Worm (Caenorhabditis elegans) whole organism, early embryonic: ENCODE measurements around the gene C08E3.1.

Experiments
- B0310.2 ChIP-seq: sonication (generic microtip); optimal IDR thresholded peaks from 2 replicates; lab custom pipeline; 2016; ENCODE audit warnings: mild to moderate bottlenecking, missing genetic modification characterization, missing compliant biosample characterization
- aly-1 ChIP-seq: sonication (generic microtip); optimal IDR thresholded peaks from 2 replicates; lab custom pipeline; 2016; ENCODE audit warnings: missing genetic modification characterization, missing compliant biosample characterization
- ama-1 ChIP-seq: fragments of 150-350 bp; optimal IDR thresholded peaks from 2 replicates; lab custom pipeline; 2014
- hmbx-1 ChIP-seq: sonication (generic microtip); optimal IDR thresholded peaks from 2 replicates; lab custom pipeline; 2016; ENCODE audit warnings: mild to moderate bottlenecking, missing genetic modification characterization, missing compliant biosample characterization
- hmg-4 ChIP-seq: fragments of 200-800 bp; sonication (Bioruptor generic); optimal IDR thresholded peaks from 2 replicates; lab custom pipeline; 2018; ENCODE audit warnings: mild to moderate bottlenecking, missing genetic modification characterization, missing compliant biosample characterization
- pes-1 ChIP-seq: fragments of 200-800 bp; sonication (Bioruptor generic); IDR thresholded peaks from 2 replicates; pipeline ENCODE4 v1.3.6; 2022; ENCODE audit warnings: missing genetic modification reagents, missing genetic modification characterization, missing compliant biosample characterization
- sea-1 ChIP-seq: fragments of 200-800 bp; sonication (Bioruptor generic); conservative IDR thresholded peaks from 2 replicates; pipeline ENCODE4 v1.3.6; 2022; ENCODE audit warnings: missing genetic modification characterization, missing compliant biosample characterization
- tra-4 ChIP-seq: sonication (generic microtip); optimal IDR thresholded peaks from 2 replicates; lab custom pipeline; 2017; ENCODE audit warnings: missing genetic modification characterization, missing compliant biosample characterization

- TF ChIP-seq ama-1 (no peak), B0310.2 (no peak), sea-1 (no peak), hmbx-1 (tag; lab: Kevin White, UChicago) (no peak), aly-1 (tag; lab: Kevin White, UChicago) (no peak), pes-1 (GFP tag; lab: Robert Waterston, UW) (no peak), tra-4 (no peak), hmg-4 (no peak)
These were observed 17.2 kb upstream of the C08E3.1 start, which contains the start of gene fbxa-165 for ce11 chrII:1616382-1616781.
